Worm (Caenorhabditis elegans) whole organism, L1 larva: ENCODE data around the gene cest-6.

ENCODE experiments used
- C04F5.9 ChIP-seq: sonication (generic microtip); optimal IDR thresholded peaks from 2 replicates; lab custom pipeline; 2016; ENCODE audit warnings: missing genetic modification characterization, missing compliant biosample characterization
- C34B4.2 ChIP-seq: sonication (generic microtip); optimal IDR thresholded peaks from 2 replicates; lab custom pipeline; 2017; ENCODE audit warnings: mild to moderate bottlenecking, missing genetic modification characterization, missing compliant biosample characterization
- Y116A8C.19 ChIP-seq: sonication (generic microtip); optimal IDR thresholded peaks from 2 replicates; lab custom pipeline; 2016; ENCODE audit warnings: missing compliant biosample characterization, missing genetic modification characterization, borderline replicate concordance
- aha-1 ChIP-seq: fragments of 150-350 bp; optimal IDR thresholded peaks from 2 replicates; lab custom pipeline; 2014; ENCODE audit warnings: missing biosample characterization, missing genetic modification characterization
- aly-2 ChIP-seq: fragments of 150-350 bp; optimal IDR thresholded peaks from 2 replicates; lab custom pipeline; 2014; ENCODE audit warnings: missing biosample characterization, missing genetic modification characterization
- ama-1 ChIP-seq: fragments of 150-350 bp; optimal IDR thresholded peaks from 2 replicates; lab custom pipeline; 2014
- blmp-1 ChIP-seq: fragments of 150-350 bp; optimal IDR thresholded peaks from 2 replicates; lab custom pipeline; 2014; ENCODE audit warnings: missing biosample characterization, missing genetic modification characterization
- ceh-63 ChIP-seq: fragments of 200-800 bp; sonication (Bioruptor generic); optimal IDR thresholded peaks from 2 replicates; lab custom pipeline; 2018; ENCODE audit warnings: mild to moderate bottlenecking, missing genetic modification characterization, missing compliant biosample characterization
- ceh-8 ChIP-seq: fragments of 200-800 bp; sonication (Bioruptor generic); optimal IDR thresholded peaks from 2 replicates; lab custom pipeline; 2018; ENCODE audit warnings: mild to moderate bottlenecking, missing genetic modification characterization, moderate library complexity, missing compliant biosample characterization
- ceh-88 ChIP-seq: fragments of 200-800 bp; sonication (Bioruptor generic); IDR thresholded peaks from 2 replicates; pipeline ENCODE4 v1.3.6; 2022; ENCODE audit warnings: missing genetic modification characterization, missing compliant biosample characterization
- dpl-1 ChIP-seq, 3 experiments: fragments of 150-350 bp in 2 of 3; sonication (generic microtip) in 1 of 3; optimal IDR thresholded peaks; 2 replicates each; lab custom pipeline; 2014 to 2017; ENCODE audit warnings: missing biosample characterization in 3 of 3, missing genetic modification characterization in 3 of 3, missing genetic modification reagents in 3 of 3
- efl-3 ChIP-seq: fragments of 200-800 bp; sonication (Bioruptor generic); optimal IDR thresholded peaks from 2 replicates; lab custom pipeline; 2018; ENCODE audit warnings: mild to moderate bottlenecking, missing genetic modification characterization, missing compliant biosample characterization
- egl-13 ChIP-seq: sonication (generic microtip); optimal IDR thresholded peaks from 2 replicates; lab custom pipeline; 2016; ENCODE audit warnings: missing genotype, missing genetic modification reagents, missing genetic modification characterization, missing compliant biosample characterization
- egl-27 ChIP-seq, 2 experiments: fragments of 150-350 bp in 1 of 2; sonication (generic microtip); optimal IDR thresholded peaks; 3 replicates each; lab custom pipeline; 2017 to 2018; ENCODE audit warnings: missing biosample characterization in 2 of 2, missing genetic modification characterization in 2 of 2, missing genetic modification reagents in 2 of 2
- elt-2 ChIP-seq: sonication (generic microtip); optimal IDR thresholded peaks from 2 replicates; lab custom pipeline; 2016; ENCODE audit warnings: missing genetic modification characterization, mild to moderate bottlenecking, inconsistent platforms, missing compliant biosample characterization, missing genetic modification reagents
- elt-3 ChIP-seq, 6 experiments: fragments of 150-350 bp in 1 of 6; sonication (generic microtip); optimal IDR thresholded peaks; 2 replicates each; lab custom pipeline; 2017 to 2018; ENCODE audit warnings: missing biosample characterization in 6 of 6, missing genetic modification characterization in 6 of 6, inconsistent platforms in 1 of 6
- fkh-4 ChIP-seq: sonication (generic microtip); optimal IDR thresholded peaks from 2 replicates; lab custom pipeline; 2016; ENCODE audit warnings: missing compliant biosample characterization, missing genetic modification characterization, borderline replicate concordance
- fkh-8 ChIP-seq: sonication (generic microtip); optimal IDR thresholded peaks from 2 replicates; lab custom pipeline; 2016; ENCODE audit warnings: mild to moderate bottlenecking, missing genetic modification characterization, missing compliant biosample characterization
- fos-1 ChIP-seq: fragments of 150-350 bp; optimal IDR thresholded peaks from 2 replicates; lab custom pipeline; 2014; ENCODE audit warnings: missing biosample characterization, missing genetic modification characterization
- grh-1 ChIP-seq: fragments of 200-800 bp; sonication (Bioruptor generic); IDR thresholded peaks from 2 replicates; pipeline ENCODE4 v1.3.6; 2022; ENCODE audit warnings: missing genetic modification reagents, missing genetic modification characterization, missing compliant biosample characterization
- hlh-17 ChIP-seq: fragments of 200-800 bp; sonication (Bioruptor generic); optimal IDR thresholded peaks from 2 replicates; lab custom pipeline; 2018; ENCODE audit warnings: missing genetic modification characterization, mild to moderate bottlenecking, missing compliant biosample characterization, moderate library complexity, borderline replicate concordance
- hlh-4 ChIP-seq: sonication (generic microtip); optimal IDR thresholded peaks from 2 replicates; lab custom pipeline; 2016; ENCODE audit warnings: mild to moderate bottlenecking, missing genetic modification characterization, missing compliant biosample characterization
- irx-1 ChIP-seq: sonication (generic microtip); optimal IDR thresholded peaks from 2 replicates; lab custom pipeline; 2016; ENCODE audit warnings: missing genetic modification characterization, missing compliant biosample characterization
- lin-13 ChIP-seq: fragments of 150-350 bp; optimal IDR thresholded peaks from 2 replicates; lab custom pipeline; 2014; ENCODE audit warnings: missing biosample characterization, missing genetic modification reagents, missing genetic modification characterization
- lin-14 ChIP-seq: fragments of 200-800 bp; sonication (Bioruptor generic); optimal IDR thresholded peaks from 2 replicates; lab custom pipeline; 2018; ENCODE audit warnings: mild to moderate bottlenecking, missing genetic modification characterization, moderate library complexity, missing compliant biosample characterization
- lin-15B ChIP-seq: fragments of 150-350 bp; sonication (generic microtip); optimal IDR thresholded peaks from 3 replicates; lab custom pipeline; 2014; ENCODE audit warnings: missing biosample characterization, missing genetic modification characterization
- lin-35 ChIP-seq, 2 experiments: fragments of 150-350 bp; optimal IDR thresholded peaks; 2 replicates each; lab custom pipeline; 2014; ENCODE audit warnings: missing biosample characterization in 2 of 2, missing genetic modification characterization in 2 of 2, missing genetic modification reagents in 2 of 2
- lin-39 ChIP-seq: fragments of 150-350 bp; optimal IDR thresholded peaks from 2 replicates; lab custom pipeline; 2014; ENCODE audit warnings: missing biosample characterization, missing genetic modification reagents, missing genetic modification characterization
- lsy-2 ChIP-seq, 2 experiments: fragments of 150-350 bp; optimal IDR thresholded peaks; 2 replicates each; lab custom pipeline; 2014; ENCODE audit warnings: missing biosample characterization in 2 of 2, missing genetic modification characterization in 2 of 2
- mdl-1 ChIP-seq, 2 experiments: fragments of 150-350 bp; optimal IDR thresholded peaks; 2 replicates each; lab custom pipeline; 2014 to 2017; ENCODE audit warnings: missing biosample characterization in 2 of 2, missing genetic modification characterization in 2 of 2, inconsistent platforms in 1 of 2
- mef-2 ChIP-seq: fragments of 150-350 bp; optimal IDR thresholded peaks from 2 replicates; lab custom pipeline; 2014; ENCODE audit warnings: missing biosample characterization, missing genetic modification characterization
- mep-1 ChIP-seq: fragments of 150-350 bp; optimal IDR thresholded peaks from 2 replicates; lab custom pipeline; 2014; ENCODE audit warnings: missing biosample characterization, missing genetic modification characterization
- nhr-11 ChIP-seq: fragments of 150-350 bp; optimal IDR thresholded peaks from 2 replicates; lab custom pipeline; 2014; ENCODE audit warnings: missing biosample characterization, missing genetic modification characterization
- nhr-19 ChIP-seq: fragments of 200-800 bp; sonication (Bioruptor generic); conservative IDR thresholded peaks from 2 replicates; pipeline ENCODE4 v1.3.6; 2022; ENCODE audit warnings: missing genetic modification characterization, missing compliant biosample characterization
- nhr-237 ChIP-seq: fragments of 150-350 bp; optimal IDR thresholded peaks from 2 replicates; lab custom pipeline; 2014; ENCODE audit warnings: missing biosample characterization, missing genetic modification characterization
- nhr-71 ChIP-seq: sonication (generic microtip); optimal IDR thresholded peaks from 2 replicates; lab custom pipeline; 2016; ENCODE audit warnings: mild to moderate bottlenecking, missing genetic modification characterization, moderate library complexity, missing compliant biosample characterization
- nhr-76 ChIP-seq: sonication (generic microtip); optimal IDR thresholded peaks from 2 replicates; lab custom pipeline; 2017; ENCODE audit warnings: missing biosample characterization, missing genetic modification characterization
- nhr-77 ChIP-seq: fragments of 150-350 bp; optimal IDR thresholded peaks from 2 replicates; lab custom pipeline; 2014; ENCODE audit warnings: missing biosample characterization, missing genetic modification characterization
- nhr-84 ChIP-seq: sonication (generic microtip); optimal IDR thresholded peaks from 2 replicates; lab custom pipeline; 2017; ENCODE audit warnings: missing biosample characterization, missing genetic modification characterization
- pag-3 ChIP-seq: sonication (generic microtip); optimal IDR thresholded peaks from 2 replicates; lab custom pipeline; 2017; ENCODE audit warnings: missing genetic modification characterization, mild to moderate bottlenecking, missing compliant biosample characterization, antibody characterized with exemption, borderline replicate concordance; ENCODE audit not compliant: insufficient read depth
- pax-3 ChIP-seq: fragments of 200-800 bp; sonication (Bioruptor generic); optimal IDR thresholded peaks from 2 replicates; lab custom pipeline; 2018; ENCODE audit warnings: mild to moderate bottlenecking, missing genetic modification characterization, moderate library complexity, missing compliant biosample characterization
- rnt-1 ChIP-seq: sonication (generic microtip); optimal IDR thresholded peaks from 2 replicates; lab custom pipeline; 2016; ENCODE audit warnings: mild to moderate bottlenecking, missing genetic modification characterization, moderate library complexity, missing compliant biosample characterization
- skn-1 ChIP-seq: fragments of 150-350 bp; optimal IDR thresholded peaks from 2 replicates; lab custom pipeline; 2014; ENCODE audit warnings: missing biosample characterization, missing genetic modification characterization
- sox-4 ChIP-seq: sonication (generic microtip); optimal IDR thresholded peaks from 2 replicates; lab custom pipeline; 2016; ENCODE audit warnings: missing genetic modification characterization, missing compliant biosample characterization
- sptf-1 ChIP-seq: fragments of 150-350 bp; optimal IDR thresholded peaks from 2 replicates; lab custom pipeline; 2014; ENCODE audit warnings: missing biosample characterization, missing genetic modification characterization
- sup-37 ChIP-seq: fragments of 200-800 bp; sonication (Bioruptor generic); optimal IDR thresholded peaks from 2 replicates; lab custom pipeline; 2018; ENCODE audit warnings: mild to moderate bottlenecking, missing genetic modification characterization, missing compliant biosample characterization
- swsn-7 ChIP-seq: sonication (generic microtip); optimal IDR thresholded peaks from 2 replicates; lab custom pipeline; 2016; ENCODE audit warnings: missing genetic modification characterization, missing compliant biosample characterization
- unc-130 ChIP-seq: fragments of 150-350 bp; optimal IDR thresholded peaks from 2 replicates; lab custom pipeline; 2017; ENCODE audit warnings: missing biosample characterization, missing genetic modification characterization, inconsistent platforms
- unc-62 ChIP-seq: fragments of 150-350 bp; optimal IDR thresholded peaks from 2 replicates; lab custom pipeline; 2014; ENCODE audit warnings: missing biosample characterization, missing genetic modification reagents, missing genetic modification characterization
- unc-98 ChIP-seq: fragments of 200-800 bp; sonication (Bioruptor generic); IDR thresholded peaks from 2 replicates; pipeline ENCODE4 v1.3.6; 2022; ENCODE audit warnings: missing genetic modification characterization, missing compliant biosample characterization
- vab-15 ChIP-seq: sonication (generic microtip); optimal IDR thresholded peaks from 2 replicates; lab custom pipeline; 2017; ENCODE audit warnings: missing genotype, mild to moderate bottlenecking, missing genetic modification characterization, missing compliant biosample characterization
- zip-4 ChIP-seq: fragments of 200-800 bp; sonication (Bioruptor generic); optimal IDR thresholded peaks from 2 replicates; lab custom pipeline; 2018; ENCODE audit warnings: mild to moderate bottlenecking, missing genetic modification characterization, moderate library complexity, missing compliant biosample characterization
- ztf-11 ChIP-seq, 2 experiments: sonication (generic microtip); optimal IDR thresholded peaks; 2 replicates each; lab custom pipeline; 2016 to 2017; ENCODE audit warnings: missing genetic modification characterization in 2 of 2, missing biosample characterization in 1 of 2, missing compliant biosample characterization in 1 of 2

Gene cest-6

DNA sequence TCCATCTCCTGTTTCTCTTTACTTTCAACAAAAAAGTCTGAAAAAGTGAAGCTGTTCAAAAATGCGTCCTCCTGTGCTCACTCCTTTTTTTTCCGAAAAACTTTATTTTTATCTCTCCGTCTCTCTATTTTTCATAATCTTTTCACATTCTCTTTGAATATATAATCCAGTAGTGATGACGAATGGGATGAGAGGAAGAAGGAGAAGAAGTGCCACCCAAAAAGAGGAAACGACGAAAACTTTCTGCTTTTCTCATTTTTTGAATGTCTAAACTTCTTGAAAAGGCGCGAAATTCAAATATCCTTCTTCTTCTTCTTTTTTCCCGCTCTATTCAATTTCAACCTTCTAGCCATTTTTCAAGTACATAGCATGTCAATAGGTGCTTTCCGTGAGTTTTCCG lies 26.4 kb upstream of the cest-6 start:
- no peak for TF ChIP-seq aha-1
- TF ChIP-seq lsy-2 (tag; optimal IDR thresholded peaks at IDR 0.05; lab: Kevin White, UChicago) = peak in 1 of 2 experiments; percentile 35
- no peak for TF ChIP-seq nhr-76 (tag; lab: Kevin White, UChicago)
- TF ChIP-seq blmp-1 = no peak
- TF ChIP-seq C34B4.2 (tag; lab: Kevin White, UChicago) = no peak
- TF ChIP-seq ama-1 (lab: Kevin White, UChicago) = no peak
- no peak for TF ChIP-seq sup-37 (GFP tag; lab: Kevin White, UChicago)
- no peak for TF ChIP-seq mep-1 (tag; lab: Kevin White, UChicago)
- TF ChIP-seq fos-1 (tag; lab: Kevin White, UChicago) = no peak
- no peak for TF ChIP-seq mef-2 (tag; lab: Kevin White, UChicago)
- peak in 1 of 3 experiments; percentile 45 for TF ChIP-seq dpl-1 (GFP tag; optimal IDR thresholded peaks at IDR 0.05; lab: Kevin White, UChicago)
- TF ChIP-seq nhr-11 (tag; lab: Kevin White, UChicago) = no peak
- peak; percentile 22 for TF ChIP-seq nhr-71 (tag; lab: Kevin White, UChicago)
- no peak for TF ChIP-seq fkh-8 (tag; lab: Kevin White, UChicago)
- no peak for TF ChIP-seq rnt-1 (tag; lab: Kevin White, UChicago)
- TF ChIP-seq lin-14 (GFP tag; lab: Kevin White, UChicago) = peak; percentile 79
- TF ChIP-seq mdl-1 (tag; optimal IDR thresholded peaks at IDR 0.05; lab: Kevin White, UChicago) = no peak
- TF ChIP-seq aly-2 = no peak
- no peak for TF ChIP-seq fkh-4 (tag; lab: Kevin White, UChicago)
- no peak for TF ChIP-seq ceh-88
- TF ChIP-seq Y116A8C.19 (tag; lab: Kevin White, UChicago) = no peak
- no peak for TF ChIP-seq sptf-1 (tag; lab: Kevin White, UChicago)
- no peak for TF ChIP-seq ceh-63 (GFP tag; lab: Kevin White, UChicago)
- no peak for TF ChIP-seq zip-4 (GFP tag; lab: Kevin White, UChicago)
- TF ChIP-seq hlh-4 (tag; lab: Kevin White, UChicago) = no peak
- TF ChIP-seq egl-27 (tag; optimal IDR thresholded peaks at IDR 0.05; lab: Kevin White, UChicago) = no peak
- TF ChIP-seq grh-1 (GFP tag; lab: Robert Waterston, UW) = no peak
- no peak for TF ChIP-seq lin-39 (tag; lab: Kevin White, UChicago)
- TF ChIP-seq unc-98 (GFP tag; lab: Robert Waterston, UW) = no peak
- TF ChIP-seq lin-15B (tag; lab: Kevin White, UChicago) = no peak
- TF ChIP-seq unc-62 = no peak
- no peak for TF ChIP-seq pag-3 (tag; lab: Kevin White, UChicago)
- no peak for TF ChIP-seq ztf-11 (tag; optimal IDR thresholded peaks at IDR 0.05; lab: Kevin White, UChicago)
- no peak for TF ChIP-seq efl-3 (GFP tag; lab: Kevin White, UChicago)
- TF ChIP-seq vab-15 (tag; lab: Kevin White, UChicago) = no peak
- TF ChIP-seq sox-4 (tag; lab: Kevin White, UChicago) = no peak
- no peak for TF ChIP-seq nhr-19 (GFP tag; lab: Robert Waterston, UW)
- peak; percentile 10 for TF ChIP-seq egl-13 (tag; lab: Kevin White, UChicago)
- no peak for TF ChIP-seq skn-1 (tag; lab: Kevin White, UChicago)
- no peak for TF ChIP-seq lin-13 (GFP tag; lab: Kevin White, UChicago)
- no peak for TF ChIP-seq C04F5.9
- no peak for TF ChIP-seq nhr-237 (tag; lab: Kevin White, UChicago)
- peak; percentile 37 for TF ChIP-seq irx-1 (tag; lab: Kevin White, UChicago)
- no peak for TF ChIP-seq nhr-77
- TF ChIP-seq ceh-8 = no peak
- no peak for TF ChIP-seq nhr-84 (tag; lab: Kevin White, UChicago)
- TF ChIP-seq lin-35 (GFP tag; optimal IDR thresholded peaks at IDR 0.05; lab: Kevin White, UChicago) = peak in 1 of 2 experiments; percentile 17
- no peak for TF ChIP-seq swsn-7 (tag; lab: Kevin White, UChicago)
- TF ChIP-seq hlh-17 (GFP tag; lab: Kevin White, UChicago) = no peak
- TF ChIP-seq elt-3 (tag; optimal IDR thresholded peaks at IDR 0.05; lab: Kevin White, UChicago) = no peak
- no peak for TF ChIP-seq unc-130 (tag; lab: Kevin White, UChicago)
- TF ChIP-seq elt-2 (tag; lab: Kevin White, UChicago) = no peak
- no peak for TF ChIP-seq pax-3 (tag; lab: Kevin White, UChicago)
